Worm (Caenorhabditis elegans): ENCODE results near the gene R12C12.7.

DNA sequence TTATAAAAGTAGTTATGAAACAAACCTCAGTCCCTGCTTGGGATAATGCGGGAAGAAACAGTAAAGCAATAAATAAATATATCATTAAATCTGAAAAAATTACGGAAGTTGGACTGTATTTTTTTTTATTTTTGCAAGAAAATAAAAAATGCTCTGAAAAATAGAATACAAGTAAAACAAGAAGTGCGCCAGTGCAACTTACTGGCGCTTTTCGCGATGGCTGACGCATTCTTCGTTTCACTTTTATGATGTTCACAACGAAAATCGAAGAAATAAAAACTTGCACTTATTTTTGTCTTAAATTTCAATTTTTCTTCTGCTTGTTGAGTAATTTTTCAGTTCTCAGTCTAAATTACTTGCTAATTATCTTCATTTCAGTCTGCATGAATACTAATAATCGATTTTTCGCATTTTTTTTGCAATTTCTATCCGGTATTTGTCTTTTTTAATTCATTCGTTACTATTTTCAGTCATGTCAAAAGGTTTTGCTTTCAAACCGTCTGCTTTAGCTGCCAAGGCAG, 8.1 kb downstream of the R12C12.7 start, which contains the start of the genes R12C12.6 and ran-5:
- no peak for TF ChIP-seq nhr-28 (tag; optimal IDR thresholded peaks at IDR 0.05)
- no peak for TF ChIP-seq unc-62 (GFP tag; optimal IDR thresholded peaks at IDR 0.05)
- peak; percentile 83 for TF ChIP-seq snpc-4 (tag; optimal IDR thresholded peaks at IDR 0.05)
- TF ChIP-seq ztf-11 (tag; optimal IDR thresholded peaks at IDR 0.05) = peak in 1 of 2 experiments; percentile 68
- peak; percentile 79 for TF ChIP-seq egl-13 (tag; optimal IDR thresholded peaks at IDR 0.05)
- peak; percentile 78 for TF ChIP-seq unc-86 (tag; optimal IDR thresholded peaks at IDR 0.05)
- peak; percentile 75 to 86 (median 84) for TF ChIP-seq dpl-1 (GFP tag; optimal IDR thresholded peaks at IDR 0.05)
- peak; percentile 75 for TF ChIP-seq nhr-11 (tag; optimal IDR thresholded peaks at IDR 0.05)
- TF ChIP-seq nhr-85 (tag) = peak; percentile 94
- peak; percentile 66 for TF ChIP-seq nhr-77 (tag; optimal IDR thresholded peaks at IDR 0.05)
